Worm (Caenorhabditis elegans): ENCODE results near the gene Y57G7A.11.

ce11 chrII:1236479-1236878 lies 40.2 kb downstream of the Y57G7A.11 start:
- TF ChIP-seq nhr-28 (tag; optimal IDR thresholded peaks at IDR 0.05) (no peak), elt-3 (tag; optimal IDR thresholded peaks at IDR 0.05) (no peak), lsy-2 (tag; optimal IDR thresholded peaks at IDR 0.05) (no peak), lin-13 (tag; optimal IDR thresholded peaks at IDR 0.05) (no peak), pha-4 (tag; optimal IDR thresholded peaks at IDR 0.05) (peak; percentile 9), unc-39 (tag; optimal IDR thresholded peaks at IDR 0.05) (no peak), blmp-1 (tag; optimal IDR thresholded peaks at IDR 0.05) (no peak), nhr-12 (tag; optimal IDR thresholded peaks at IDR 0.05) (no peak), nhr-237 (tag; optimal IDR thresholded peaks at IDR 0.05) (no peak), elt-1 (tag; optimal IDR thresholded peaks at IDR 0.05; ENCODE audit: borderline replicate concordance, insufficient read depth) (no peak), ham-2 (GFP tag; optimal IDR thresholded peaks at IDR 0.05) (peak; percentile 41)

All from whole organism, mixed stage, embryonic.